Worm (Caenorhabditis elegans) whole organism, late embryonic: ENCODE results near the gene dmsr-11.

ENCODE experiments used
- C08G9.2 ChIP-seq: sonication (generic microtip); optimal IDR thresholded peaks from 2 replicates; lab custom pipeline; 2016; ENCODE audit warnings: mild to moderate bottlenecking, missing genetic modification characterization, moderate library complexity, missing compliant biosample characterization
- F13H6.1 ChIP-seq: sonication (generic microtip); optimal IDR thresholded peaks from 2 replicates; lab custom pipeline; 2016; ENCODE audit warnings: missing genetic modification characterization, missing compliant biosample characterization
- ama-1 ChIP-seq: fragments of 150-350 bp; optimal IDR thresholded peaks from 2 replicates; lab custom pipeline; 2014
- dmd-4 ChIP-seq: sonication (generic microtip); optimal IDR thresholded peaks from 2 replicates; lab custom pipeline; 2016; ENCODE audit warnings: borderline replicate concordance, missing genetic modification characterization, missing compliant biosample characterization
- dve-1 ChIP-seq: sonication (generic microtip); optimal IDR thresholded peaks from 2 replicates; lab custom pipeline; 2017; ENCODE audit warnings: antibody characterized with exemption, mild to moderate bottlenecking, missing genetic modification characterization, missing compliant biosample characterization
- lin-11 ChIP-seq: fragments of 200-800 bp; sonication (Bioruptor generic); optimal IDR thresholded peaks from 2 replicates; lab custom pipeline; 2018; ENCODE audit warnings: mild to moderate bottlenecking, missing genetic modification characterization, missing compliant biosample characterization
- pha-4 ChIP-seq: fragments of 150-350 bp; optimal IDR thresholded peaks from 2 replicates; lab custom pipeline; 2018; ENCODE audit warnings: missing biosample characterization, missing genetic modification reagents, missing genetic modification characterization
- pqm-1 ChIP-seq: sonication (generic microtip); optimal IDR thresholded peaks from 2 replicates; lab custom pipeline; 2016; ENCODE audit warnings: missing genetic modification characterization, missing compliant biosample characterization
- pros-1 ChIP-seq: fragments of 150-350 bp; optimal IDR thresholded peaks from 2 replicates; lab custom pipeline; 2014; ENCODE audit warnings: missing biosample characterization, missing genetic modification reagents, missing genetic modification characterization

ce11 chrV:6780676-6781075 is 23.2 kb downstream of the dmsr-11 start:
- TF ChIP-seq dmd-4 (no peak), pha-4 (tag; lab: Kevin White, UChicago) (no peak), lin-11 (no peak), pros-1 (tag; lab: Kevin White, UChicago) (no peak), F13H6.1 (no peak), pqm-1 (tag; lab: Kevin White, UChicago) (no peak), dve-1 (tag; lab: Kevin White, UChicago) (no peak), C08G9.2 (tag; lab: Kevin White, UChicago) (no peak), ama-1 (no peak)
